Comparison of ENCODE assay signal across 3 fruit fly cellular contexts in genomic region chr3L:22053343-22053742, dm6.
TF ChIP-seq lines count a peak whose summit lies in the region.

No protein-coding gene starts in this region.

- no peak for TF ChIP-seq CTCF in whole organism, embryonic (GFP tag; optimal IDR thresholded peaks at IDR 0.05; lab: Kevin White, UChicago)

TF ChIP-seq in whole organism, adult, 20 proteins besides CTCF, POLR2A, EP300 and RAD21:
- TF ChIP-seq tj (GFP tag; optimal IDR thresholded peaks at IDR 0.05; lab: Kevin White, UChicago) (no peak), kay (GFP tag; lab: Kevin White, UChicago; ENCODE audit: borderline replicate concordance) (peak; percentile 69), toe (GFP tag; optimal IDR thresholded peaks at IDR 0.05; lab: Kevin White, UChicago) (no peak), Clk (GFP tag; optimal IDR thresholded peaks at IDR 0.05; lab: Kevin White, UChicago) (no peak), cic (GFP tag; optimal IDR thresholded peaks at IDR 0.05; lab: Kevin White, UChicago) (peak; percentile 53), CG33017 (tag; optimal IDR thresholded peaks at IDR 0.05; lab: Kevin White, UChicago) (peak; percentile 25), CG11617 (GFP tag; optimal IDR thresholded peaks at IDR 0.05; lab: Kevin White, UChicago) (peak; percentile 21), Hr96 (GFP tag; optimal IDR thresholded peaks at IDR 0.05; lab: Kevin White, UChicago) (peak; percentile 17), CG7101 (tag; optimal IDR thresholded peaks at IDR 0.05; lab: Kevin White, UChicago) (peak; percentile 8), Crg-1 (GFP tag; optimal IDR thresholded peaks at IDR 0.05; lab: Kevin White, UChicago) (peak; percentile 43), CG1620 (GFP tag; optimal IDR thresholded peaks at IDR 0.05; lab: Kevin White, UChicago) (no peak), CG7045 (GFP tag; optimal IDR thresholded peaks at IDR 0.05; lab: Kevin White, UChicago) (peak; percentile 55)

TF ChIP-seq in whole organism, embryonic, 481 proteins besides CTCF, POLR2A, EP300 and RAD21:
- TF ChIP-seq ATbp (GFP tag; optimal IDR thresholded peaks at IDR 0.05; lab: Kevin White, UChicago) (peak; percentile 63), Med (GFP tag; lab: Kevin White, UChicago) (peak; percentile 44), pnt (GFP tag; optimal IDR thresholded peaks at IDR 0.05; lab: Kevin White, UChicago) (no peak), HHEX (GFP tag; optimal IDR thresholded peaks at IDR 0.05; lab: Kevin White, UChicago) (peak; percentile 8), Meics (GFP tag; optimal IDR thresholded peaks at IDR 0.05; lab: Kevin White, UChicago) (no peak), Asciz (GFP tag; optimal IDR thresholded peaks at IDR 0.05; lab: Kevin White, UChicago) (peak; percentile 34), CG12744 (GFP tag; optimal IDR thresholded peaks at IDR 0.05; lab: Kevin White, UChicago) (no peak), NfI (GFP tag; optimal IDR thresholded peaks at IDR 0.05; lab: Kevin White, UChicago) (no peak), CG2678 (tag; optimal IDR thresholded peaks at IDR 0.05; lab: Kevin White, UChicago) (peak; percentile 26), gt (GFP tag; IDR thresholded peaks at IDR 0.05; lab: Robert Waterston, UW) (no peak), CG3407 (GFP tag; optimal IDR thresholded peaks at IDR 0.05; lab: Kevin White, UChicago) (peak; percentile 6), lov (optimal IDR thresholded peaks at IDR 0.05; lab: Kevin White, UChicago) (no peak), lov (GFP tag; IDR thresholded peaks at IDR 0.05; lab: Robert Waterston, UW) (no peak), Ets65A (GFP tag; lab: Kevin White, UChicago) (no peak), dimm (GFP tag; IDR thresholded peaks at IDR 0.05; lab: Robert Waterston, UW) (no peak), CG11085 (GFP tag; IDR thresholded peaks at IDR 0.05; lab: Robert Waterston, UW) (no peak)

TF ChIP-seq in whole organism, prepupa, 60 proteins besides CTCF, POLR2A, EP300 and RAD21:
- TF ChIP-seq fkh (GFP tag; optimal IDR thresholded peaks at IDR 0.05; lab: Kevin White, UChicago) = peak; percentile 50
- TF ChIP-seq CG6808 (GFP tag; optimal IDR thresholded peaks at IDR 0.05; lab: Kevin White, UChicago) = no peak
